ENCODE assay signal across 5 worm cellular contexts in the genomic region with DNA sequence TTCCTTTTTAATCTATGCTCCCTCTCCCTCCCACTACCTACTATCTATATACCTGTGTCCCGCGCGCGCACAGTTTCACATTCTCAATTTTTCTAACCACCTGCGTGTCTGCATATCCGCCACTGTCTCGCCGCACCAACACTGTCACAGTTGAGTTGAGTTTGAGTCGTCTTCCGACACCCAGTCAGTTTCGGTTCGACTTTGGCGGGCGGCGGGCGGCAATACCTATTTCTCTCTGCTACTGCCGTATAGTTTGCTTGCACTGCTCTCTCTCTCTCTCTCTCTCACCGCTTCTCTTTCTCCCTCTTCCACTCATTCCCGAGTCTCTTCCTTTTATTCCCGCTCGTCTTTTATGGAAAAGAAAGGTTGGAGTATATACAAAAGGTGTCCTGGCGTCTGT.
A peak's percentile ranks its signal among the peaks of the same experiment; 100 is the strongest.
TF ChIP-seq lines count a peak whose summit lies in the region.

No protein-coding gene starts in this region.

TF ChIP-seq in whole organism, L1 larva, 84 proteins besides CTCF, POLR2A, EP300 and RAD21 (continues in another document):
- TF ChIP-seq hlh-4 (tag; optimal IDR thresholded peaks at IDR 0.05; lab: Kevin White, UChicago): no peak
- TF ChIP-seq unc-86 (tag; optimal IDR thresholded peaks at IDR 0.05; lab: Kevin White, UChicago): no peak
- no peak for TF ChIP-seq mab-9 (GFP tag; IDR thresholded peaks at IDR 0.05; lab: Robert Waterston, UW)
- peak in 1 of 2 experiments; percentile 27 for TF ChIP-seq lin-35 (GFP tag; optimal IDR thresholded peaks at IDR 0.05; lab: Kevin White, UChicago)
- TF ChIP-seq nhr-47 (tag; optimal IDR thresholded peaks at IDR 0.05; lab: Kevin White, UChicago): peak; percentile 17
- TF ChIP-seq nhr-237 (tag; optimal IDR thresholded peaks at IDR 0.05; lab: Kevin White, UChicago): no peak
- peak in 1 of 2 experiments; percentile 16 for TF ChIP-seq ztf-11 (tag; optimal IDR thresholded peaks at IDR 0.05; lab: Kevin White, UChicago)
- TF ChIP-seq ceh-82 (tag; optimal IDR thresholded peaks at IDR 0.05; lab: Kevin White, UChicago): peak in 1 of 3 experiments; percentile 30
- TF ChIP-seq snpc-4 (tag; optimal IDR thresholded peaks at IDR 0.05; lab: Kevin White, UChicago): no peak
- peak; percentile 77 for TF ChIP-seq lin-14 (GFP tag; optimal IDR thresholded peaks at IDR 0.05; lab: Kevin White, UChicago)
- TF ChIP-seq nhr-77 (tag; optimal IDR thresholded peaks at IDR 0.05; lab: Kevin White, UChicago): peak; percentile 34
- TF ChIP-seq unc-130 (tag; optimal IDR thresholded peaks at IDR 0.05; lab: Kevin White, UChicago): no peak
- peak in 1 of 2 experiments; percentile 6 for TF ChIP-seq mdl-1 (tag; optimal IDR thresholded peaks at IDR 0.05; lab: Kevin White, UChicago)
- peak; percentile 25 to 32 for TF ChIP-seq lsy-2 (tag; optimal IDR thresholded peaks at IDR 0.05; lab: Kevin White, UChicago)
- TF ChIP-seq irx-1 (tag; optimal IDR thresholded peaks at IDR 0.05; lab: Kevin White, UChicago): no peak
- TF ChIP-seq skn-1 (tag; optimal IDR thresholded peaks at IDR 0.05; lab: Kevin White, UChicago): peak; percentile 1
- TF ChIP-seq swsn-7 (tag; optimal IDR thresholded peaks at IDR 0.05; lab: Kevin White, UChicago): peak; percentile 28

TF ChIP-seq in whole organism, L3 larva, 47 proteins besides CTCF, POLR2A, EP300 and RAD21:
- TF ChIP-seq pha-4 (tag; optimal IDR thresholded peaks at IDR 0.05; lab: Kevin White, UChicago): peak; percentile 37
- TF ChIP-seq ztf-4 (tag; optimal IDR thresholded peaks at IDR 0.05; lab: Kevin White, UChicago): no peak
- no peak for TF ChIP-seq mdl-1 (tag; optimal IDR thresholded peaks at IDR 0.05; lab: Kevin White, UChicago)
- peak; percentile 40 for TF ChIP-seq elt-2 (tag; optimal IDR thresholded peaks at IDR 0.05; lab: Kevin White, UChicago)
- TF ChIP-seq ceh-28 (tag; optimal IDR thresholded peaks at IDR 0.05; lab: Kevin White, UChicago): no peak
- TF ChIP-seq ceh-16 (tag; optimal IDR thresholded peaks at IDR 0.05; lab: Kevin White, UChicago): no peak
- peak; percentile 13 for TF ChIP-seq jun-1 (tag; optimal IDR thresholded peaks at IDR 0.05; lab: Kevin White, UChicago)
- TF ChIP-seq daf-12 (tag; optimal IDR thresholded peaks at IDR 0.05; lab: Kevin White, UChicago): no peak
- no peak for TF ChIP-seq lsy-12 (tag; optimal IDR thresholded peaks at IDR 0.05; lab: Kevin White, UChicago)
- TF ChIP-seq nhr-25 (tag; optimal IDR thresholded peaks at IDR 0.05; lab: Kevin White, UChicago): peak; percentile 7
- peak; percentile 51 for TF ChIP-seq nhr-23 (tag; optimal IDR thresholded peaks at IDR 0.05; lab: Kevin White, UChicago)

TF ChIP-seq in whole organism, early embryonic, 17 proteins besides CTCF, POLR2A, EP300 and RAD21:
- TF ChIP-seq hmg-4 (GFP tag; optimal IDR thresholded peaks at IDR 0.05; lab: Kevin White, UChicago) (peak; percentile 68), B0310.2 (tag; optimal IDR thresholded peaks at IDR 0.05; lab: Kevin White, UChicago) (peak; percentile 34), pes-1 (GFP tag; IDR thresholded peaks at IDR 0.05; lab: Robert Waterston, UW) (no peak)

TF ChIP-seq in whole organism, midembryonic, 9 proteins besides CTCF, POLR2A, EP300 and RAD21:
- TF ChIP-seq klf-2 (GFP tag; conservative IDR thresholded peaks at IDR 0.05; lab: Robert Waterston, UW) (no peak), flt-1 (GFP tag; IDR thresholded peaks at IDR 0.05; lab: Robert Waterston, UW) (0 out of 2 replicates have a peak, but pooled peaks have one; percentile 7)
TF ChIP-seq in whole organism, midembryonic: peak in this region for 1.

TF ChIP-seq in whole organism, young adult, 124 proteins besides CTCF, POLR2A, EP300 and RAD21:
- TF ChIP-seq efl-1 (GFP tag; optimal IDR thresholded peaks at IDR 0.05; lab: Kevin White, UChicago) (peak; percentile 29), xnd-1 (tag; optimal IDR thresholded peaks at IDR 0.05; lab: Kevin White, UChicago) (no peak), mcd-1 (GFP tag; IDR thresholded peaks at IDR 0.05; lab: Robert Waterston, UW) (no peak), hmg-1.2 (GFP tag; IDR thresholded peaks at IDR 0.05; lab: Robert Waterston, UW) (peak; percentile 71; the same call in 1 of the 2 replicates), tbp1 (GFP tag; optimal IDR thresholded peaks at IDR 0.05; lab: Kevin White, UChicago) (peak; percentile 28), ceh-27 (GFP tag; optimal IDR thresholded peaks at IDR 0.05; lab: Kevin White, UChicago) (peak; percentile 8), atf-7 (tag; optimal IDR thresholded peaks at IDR 0.05; lab: Kevin White, UChicago) (peak; percentile 33), Y79H2A.3 (GFP tag; conservative IDR thresholded peaks at IDR 0.05; lab: Robert Waterston, UW) (no peak), F39B2.1 (GFP tag; IDR thresholded peaks at IDR 0.05; lab: Robert Waterston, UW) (no peak), cebp-2 (GFP tag; IDR thresholded peaks at IDR 0.05; lab: Robert Waterston, UW) (no peak), ztf-6 (GFP tag; IDR thresholded peaks at IDR 0.05; lab: Robert Waterston, UW) (no peak), nhr-80 (tag; optimal IDR thresholded peaks at IDR 0.05; lab: Kevin White, UChicago) (peak; percentile 74), F37B4.10 (GFP tag; IDR thresholded peaks at IDR 0.05; lab: Robert Waterston, UW) (no peak), ztf-18 (tag; optimal IDR thresholded peaks at IDR 0.05; lab: Kevin White, UChicago) (peak; percentile 6), die-1 (tag; optimal IDR thresholded peaks at IDR 0.05; lab: Kevin White, UChicago) (peak; percentile 10), cebp-1 (GFP tag; IDR thresholded peaks at IDR 0.05; lab: Robert Waterston, UW) (peak; percentile 13; the same call in 1 of the 2 replicates), cebp-1 (tag; optimal IDR thresholded peaks at IDR 0.05; lab: Kevin White, UChicago) (peak; percentile 13), chd-7 (tag; optimal IDR thresholded peaks at IDR 0.05; lab: Kevin White, UChicago) (peak; percentile 35), ccch-3 (GFP tag; optimal IDR thresholded peaks at IDR 0.05; lab: Kevin White, UChicago) (no peak), B0336.3 (GFP tag; IDR thresholded peaks at IDR 0.05; lab: Robert Waterston, UW) (peak; percentile 58; the same call in 1 of the 2 replicates), dox-1 (GFP tag; IDR thresholded peaks at IDR 0.05; lab: Robert Waterston, UW) (peak; percentile 82), egl-44 (GFP tag; IDR thresholded peaks at IDR 0.05; lab: Robert Waterston, UW) (peak; percentile 62; the same call in 1 of the 2 replicates), madf-6 (GFP tag; IDR thresholded peaks at IDR 0.05; lab: Robert Waterston, UW) (peak; percentile 53), rpc-1 (optimal IDR thresholded peaks at IDR 0.05; lab: Kevin White, UChicago) (no peak), rpc-1 (tag; optimal IDR thresholded peaks at IDR 0.05; lab: Kevin White, UChicago) (no peak), attf-5 (GFP tag; optimal IDR thresholded peaks at IDR 0.05; lab: Kevin White, UChicago) (peak; percentile 44), unc-62 (GFP tag; optimal IDR thresholded peaks at IDR 0.05; lab: Kevin White, UChicago) (peak; percentile 21), B0261.1 (tag; optimal IDR thresholded peaks at IDR 0.05; lab: Kevin White, UChicago) (no peak), zfh-2 (GFP tag; conservative IDR thresholded peaks at IDR 0.05; lab: Robert Waterston, UW) (peak; percentile 88), egrh-3 (GFP tag; IDR thresholded peaks at IDR 0.05; lab: Robert Waterston, UW) (peak; percentile 56; the same call in 1 of the 2 replicates), nfya-1 (tag; optimal IDR thresholded peaks at IDR 0.05; lab: Kevin White, UChicago; ENCODE audit: borderline replicate concordance, insufficient read depth) (no peak)
